Fruit fly (Drosophila melanogaster) whole organism, embryonic: ENCODE results near the gene His3.3A.

Experiments
- CG18476 ChIP-seq: fragments of 200-800 bp; sonication (Bioruptor generic); optimal IDR thresholded peaks from 2 replicates; lab custom pipeline; 2016; ENCODE audit warnings: missing biosample characterization, mild to moderate bottlenecking, missing genetic modification characterization
- CG4328 ChIP-seq: fragments of 200-800 bp; sonication (Bioruptor generic); optimal IDR thresholded peaks from 3 replicates; lab custom pipeline; 2017; ENCODE audit warnings: missing biosample characterization, missing genetic modification reagents, missing genetic modification characterization
- Fer3 ChIP-seq: fragments of 200-800 bp; sonication (Bioruptor generic); optimal IDR thresholded peaks from 2 replicates; lab custom pipeline; 2018; ENCODE audit warnings: missing biosample characterization, mild to moderate bottlenecking, missing genetic modification characterization, moderate library complexity
- HLH54F ChIP-seq: fragments of 200-800 bp; sonication (Bioruptor generic); optimal IDR thresholded peaks from 3 replicates; lab custom pipeline; 2016; ENCODE audit warnings: missing biosample characterization, missing genetic modification characterization
- cad ChIP-seq: fragments of >200 bp; optimal IDR thresholded peaks from 2 replicates; lab custom pipeline; 2017; ENCODE audit warnings: missing biosample characterization, missing genetic modification characterization
- row ChIP-seq: fragments of 200-800 bp; sonication (Bioruptor generic); IDR thresholded peaks from 3 replicates; pipeline ENCODE4 v1.3.6; 2022; ENCODE audit warnings: missing biosample characterization, missing genetic modification characterization

- TF ChIP-seq Fer3 (tag; lab: Kevin White, UChicago), result no peak
- no peak for TF ChIP-seq cad
- TF ChIP-seq CG18476 (GFP tag; lab: Kevin White, UChicago), result no peak
- TF ChIP-seq CG4328 (GFP tag; lab: Kevin White, UChicago), result no peak
- no peak for TF ChIP-seq row (GFP tag; lab: Robert Waterston, UW)
- TF ChIP-seq HLH54F (GFP tag; lab: Kevin White, UChicago), result no peak
Measured at dm6 chr2L:5072357-5072756, 17.5 kb downstream of the His3.3A start.
